Worm (Caenorhabditis elegans) whole organism, L1 larva: ENCODE data around the gene lon-1.

Experiments
- C16A3.4 ChIP-seq: fragments of 150-350 bp; optimal IDR thresholded peaks from 2 replicates; lab custom pipeline; 2014; ENCODE audit warnings: missing biosample characterization, missing genetic modification characterization
- C34B4.2 ChIP-seq: sonication (generic microtip); optimal IDR thresholded peaks from 2 replicates; lab custom pipeline; 2017; ENCODE audit warnings: mild to moderate bottlenecking, missing genetic modification characterization, missing compliant biosample characterization
- aha-1 ChIP-seq: fragments of 150-350 bp; optimal IDR thresholded peaks from 2 replicates; lab custom pipeline; 2014; ENCODE audit warnings: missing biosample characterization, missing genetic modification characterization
- alr-1 ChIP-seq: fragments of 200-800 bp; sonication (Bioruptor generic); optimal IDR thresholded peaks from 2 replicates; lab custom pipeline; 2018; ENCODE audit warnings: borderline replicate concordance, mild to moderate bottlenecking, missing genetic modification characterization, missing compliant biosample characterization
- ama-1 ChIP-seq: fragments of 150-350 bp; optimal IDR thresholded peaks from 2 replicates; lab custom pipeline; 2014
- blmp-1 ChIP-seq: fragments of 150-350 bp; optimal IDR thresholded peaks from 2 replicates; lab custom pipeline; 2014; ENCODE audit warnings: missing biosample characterization, missing genetic modification characterization
- ceh-63 ChIP-seq: fragments of 200-800 bp; sonication (Bioruptor generic); optimal IDR thresholded peaks from 2 replicates; lab custom pipeline; 2018; ENCODE audit warnings: mild to moderate bottlenecking, missing genetic modification characterization, missing compliant biosample characterization
- ceh-8 ChIP-seq: fragments of 200-800 bp; sonication (Bioruptor generic); optimal IDR thresholded peaks from 2 replicates; lab custom pipeline; 2018; ENCODE audit warnings: mild to moderate bottlenecking, missing genetic modification characterization, moderate library complexity, missing compliant biosample characterization
- ceh-88 ChIP-seq: fragments of 200-800 bp; sonication (Bioruptor generic); IDR thresholded peaks from 2 replicates; pipeline ENCODE4 v1.3.6; 2022; ENCODE audit warnings: missing genetic modification characterization, missing compliant biosample characterization
- efl-3 ChIP-seq: fragments of 200-800 bp; sonication (Bioruptor generic); optimal IDR thresholded peaks from 2 replicates; lab custom pipeline; 2018; ENCODE audit warnings: mild to moderate bottlenecking, missing genetic modification characterization, missing compliant biosample characterization
- egl-13 ChIP-seq: sonication (generic microtip); optimal IDR thresholded peaks from 2 replicates; lab custom pipeline; 2016; ENCODE audit warnings: missing genotype, missing genetic modification reagents, missing genetic modification characterization, missing compliant biosample characterization
- egl-27 ChIP-seq, 2 experiments: fragments of 150-350 bp in 1 of 2; sonication (generic microtip); optimal IDR thresholded peaks; 3 replicates each; lab custom pipeline; 2017 to 2018; ENCODE audit warnings: missing biosample characterization in 2 of 2, missing genetic modification characterization in 2 of 2, missing genetic modification reagents in 2 of 2
- elt-3 ChIP-seq, 6 experiments: fragments of 150-350 bp in 1 of 6; sonication (generic microtip); optimal IDR thresholded peaks; 2 replicates each; lab custom pipeline; 2017 to 2018; ENCODE audit warnings: missing biosample characterization in 6 of 6, missing genetic modification characterization in 6 of 6, inconsistent platforms in 1 of 6
- fkh-4 ChIP-seq: sonication (generic microtip); optimal IDR thresholded peaks from 2 replicates; lab custom pipeline; 2016; ENCODE audit warnings: missing compliant biosample characterization, missing genetic modification characterization, borderline replicate concordance
- fkh-8 ChIP-seq: sonication (generic microtip); optimal IDR thresholded peaks from 2 replicates; lab custom pipeline; 2016; ENCODE audit warnings: mild to moderate bottlenecking, missing genetic modification characterization, missing compliant biosample characterization
- grh-1 ChIP-seq: fragments of 200-800 bp; sonication (Bioruptor generic); IDR thresholded peaks from 2 replicates; pipeline ENCODE4 v1.3.6; 2022; ENCODE audit warnings: missing genetic modification reagents, missing genetic modification characterization, missing compliant biosample characterization
- hlh-17 ChIP-seq: fragments of 200-800 bp; sonication (Bioruptor generic); optimal IDR thresholded peaks from 2 replicates; lab custom pipeline; 2018; ENCODE audit warnings: missing genetic modification characterization, mild to moderate bottlenecking, missing compliant biosample characterization, moderate library complexity, borderline replicate concordance
- lin-14 ChIP-seq: fragments of 200-800 bp; sonication (Bioruptor generic); optimal IDR thresholded peaks from 2 replicates; lab custom pipeline; 2018; ENCODE audit warnings: mild to moderate bottlenecking, missing genetic modification characterization, moderate library complexity, missing compliant biosample characterization
- lin-15B ChIP-seq: fragments of 150-350 bp; sonication (generic microtip); optimal IDR thresholded peaks from 3 replicates; lab custom pipeline; 2014; ENCODE audit warnings: missing biosample characterization, missing genetic modification characterization
- lin-39 ChIP-seq: fragments of 150-350 bp; optimal IDR thresholded peaks from 2 replicates; lab custom pipeline; 2014; ENCODE audit warnings: missing biosample characterization, missing genetic modification reagents, missing genetic modification characterization
- lsy-2 ChIP-seq, 2 experiments: fragments of 150-350 bp; optimal IDR thresholded peaks; 2 replicates each; lab custom pipeline; 2014; ENCODE audit warnings: missing biosample characterization in 2 of 2, missing genetic modification characterization in 2 of 2
- mab-9 ChIP-seq: fragments of 200-800 bp; sonication (Bioruptor generic); IDR thresholded peaks from 2 replicates; pipeline ENCODE4 v1.3.6; 2022; ENCODE audit warnings: missing genetic modification reagents, missing genetic modification characterization, missing compliant biosample characterization
- mdl-1 ChIP-seq, 2 experiments: fragments of 150-350 bp; optimal IDR thresholded peaks; 2 replicates each; lab custom pipeline; 2014 to 2017; ENCODE audit warnings: missing biosample characterization in 2 of 2, missing genetic modification characterization in 2 of 2, inconsistent platforms in 1 of 2
- nhr-11 ChIP-seq: fragments of 150-350 bp; optimal IDR thresholded peaks from 2 replicates; lab custom pipeline; 2014; ENCODE audit warnings: missing biosample characterization, missing genetic modification characterization
- nhr-12 ChIP-seq: sonication (generic microtip); optimal IDR thresholded peaks from 2 replicates; lab custom pipeline; 2017; ENCODE audit warnings: missing biosample characterization, missing genetic modification characterization
- nhr-19 ChIP-seq: fragments of 200-800 bp; sonication (Bioruptor generic); conservative IDR thresholded peaks from 2 replicates; pipeline ENCODE4 v1.3.6; 2022; ENCODE audit warnings: missing genetic modification characterization, missing compliant biosample characterization
- nhr-20 ChIP-seq: sonication (generic microtip); optimal IDR thresholded peaks from 2 replicates; lab custom pipeline; 2016; ENCODE audit warnings: mild to moderate bottlenecking, missing genetic modification characterization, missing compliant biosample characterization
- nhr-28 ChIP-seq: fragments of 150-350 bp; optimal IDR thresholded peaks from 2 replicates; lab custom pipeline; 2014; ENCODE audit warnings: missing biosample characterization, missing genetic modification characterization
- nhr-76 ChIP-seq: sonication (generic microtip); optimal IDR thresholded peaks from 2 replicates; lab custom pipeline; 2017; ENCODE audit warnings: missing biosample characterization, missing genetic modification characterization
- nhr-77 ChIP-seq: fragments of 150-350 bp; optimal IDR thresholded peaks from 2 replicates; lab custom pipeline; 2014; ENCODE audit warnings: missing biosample characterization, missing genetic modification characterization
- nhr-90 ChIP-seq: sonication (generic microtip); optimal IDR thresholded peaks from 2 replicates; lab custom pipeline; 2016; ENCODE audit warnings: mild to moderate bottlenecking, missing genetic modification characterization, missing compliant biosample characterization; ENCODE audit not compliant: poor library complexity
- pag-3 ChIP-seq: sonication (generic microtip); optimal IDR thresholded peaks from 2 replicates; lab custom pipeline; 2017; ENCODE audit warnings: missing genetic modification characterization, mild to moderate bottlenecking, missing compliant biosample characterization, antibody characterized with exemption, borderline replicate concordance; ENCODE audit not compliant: insufficient read depth
- pax-3 ChIP-seq: fragments of 200-800 bp; sonication (Bioruptor generic); optimal IDR thresholded peaks from 2 replicates; lab custom pipeline; 2018; ENCODE audit warnings: mild to moderate bottlenecking, missing genetic modification characterization, moderate library complexity, missing compliant biosample characterization
- pqm-1 ChIP-seq: sonication (generic microtip); optimal IDR thresholded peaks from 3 replicates; lab custom pipeline; 2017; ENCODE audit warnings: missing biosample characterization, missing genetic modification characterization
- rnt-1 ChIP-seq: sonication (generic microtip); optimal IDR thresholded peaks from 2 replicates; lab custom pipeline; 2016; ENCODE audit warnings: mild to moderate bottlenecking, missing genetic modification characterization, moderate library complexity, missing compliant biosample characterization
- skn-1 ChIP-seq: fragments of 150-350 bp; optimal IDR thresholded peaks from 2 replicates; lab custom pipeline; 2014; ENCODE audit warnings: missing biosample characterization, missing genetic modification characterization
- snu-23 ChIP-seq: sonication (generic microtip); optimal IDR thresholded peaks from 2 replicates; lab custom pipeline; 2016; ENCODE audit warnings: missing genetic modification characterization, missing compliant biosample characterization
- sox-4 ChIP-seq: sonication (generic microtip); optimal IDR thresholded peaks from 2 replicates; lab custom pipeline; 2016; ENCODE audit warnings: missing genetic modification characterization, missing compliant biosample characterization
- sptf-1 ChIP-seq: fragments of 150-350 bp; optimal IDR thresholded peaks from 2 replicates; lab custom pipeline; 2014; ENCODE audit warnings: missing biosample characterization, missing genetic modification characterization
- swsn-7 ChIP-seq: sonication (generic microtip); optimal IDR thresholded peaks from 2 replicates; lab custom pipeline; 2016; ENCODE audit warnings: missing genetic modification characterization, missing compliant biosample characterization
- tbx-2 ChIP-seq: sonication (generic microtip); optimal IDR thresholded peaks from 2 replicates; lab custom pipeline; 2016; ENCODE audit warnings: missing genetic modification characterization, missing compliant biosample characterization
- unc-130 ChIP-seq: fragments of 150-350 bp; optimal IDR thresholded peaks from 2 replicates; lab custom pipeline; 2017; ENCODE audit warnings: missing biosample characterization, missing genetic modification characterization, inconsistent platforms
- unc-30 ChIP-seq: sonication (generic microtip); optimal IDR thresholded peaks from 2 replicates; lab custom pipeline; 2017; ENCODE audit warnings: missing biosample characterization, missing genetic modification characterization
- unc-62 ChIP-seq: fragments of 150-350 bp; optimal IDR thresholded peaks from 2 replicates; lab custom pipeline; 2014; ENCODE audit warnings: missing biosample characterization, missing genetic modification reagents, missing genetic modification characterization
- unc-98 ChIP-seq: fragments of 200-800 bp; sonication (Bioruptor generic); IDR thresholded peaks from 2 replicates; pipeline ENCODE4 v1.3.6; 2022; ENCODE audit warnings: missing genetic modification characterization, missing compliant biosample characterization
- zip-4 ChIP-seq: fragments of 200-800 bp; sonication (Bioruptor generic); optimal IDR thresholded peaks from 2 replicates; lab custom pipeline; 2018; ENCODE audit warnings: mild to moderate bottlenecking, missing genetic modification characterization, moderate library complexity, missing compliant biosample characterization
- ztf-11 ChIP-seq, 2 experiments: sonication (generic microtip); optimal IDR thresholded peaks; 2 replicates each; lab custom pipeline; 2016 to 2017; ENCODE audit warnings: missing genetic modification characterization in 2 of 2, missing biosample characterization in 1 of 2, missing compliant biosample characterization in 1 of 2

Gene lon-1

DNA sequence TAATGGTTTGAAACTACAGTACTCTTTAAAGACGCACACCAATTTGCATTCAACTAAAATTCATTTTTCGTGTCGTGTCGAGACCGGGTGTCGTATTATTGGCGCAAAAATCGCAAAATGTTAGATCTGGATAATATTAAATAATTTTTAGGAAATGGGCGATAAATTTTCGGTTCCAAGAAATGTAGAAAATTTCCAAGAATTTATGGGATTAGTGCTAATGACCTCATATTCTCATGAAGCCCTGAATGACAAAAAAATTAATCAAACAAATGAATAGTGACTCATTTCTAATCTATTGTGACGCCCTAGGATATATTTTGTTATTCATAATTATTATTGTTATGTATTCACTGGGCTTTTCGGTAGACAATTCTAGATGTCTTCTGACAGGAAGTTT is 26.5 kb downstream of the lon-1 start (continued):
- TF ChIP-seq nhr-76 (tag; lab: Kevin White, UChicago) (no peak), ceh-8 (GFP tag; lab: Kevin White, UChicago) (peak; percentile 39), ama-1 (lab: Kevin White, UChicago) (no peak), sox-4 (tag; lab: Kevin White, UChicago) (peak; percentile 80), nhr-12 (tag; lab: Kevin White, UChicago) (no peak), lin-14 (GFP tag; lab: Kevin White, UChicago) (peak; percentile 17)

DNA sequence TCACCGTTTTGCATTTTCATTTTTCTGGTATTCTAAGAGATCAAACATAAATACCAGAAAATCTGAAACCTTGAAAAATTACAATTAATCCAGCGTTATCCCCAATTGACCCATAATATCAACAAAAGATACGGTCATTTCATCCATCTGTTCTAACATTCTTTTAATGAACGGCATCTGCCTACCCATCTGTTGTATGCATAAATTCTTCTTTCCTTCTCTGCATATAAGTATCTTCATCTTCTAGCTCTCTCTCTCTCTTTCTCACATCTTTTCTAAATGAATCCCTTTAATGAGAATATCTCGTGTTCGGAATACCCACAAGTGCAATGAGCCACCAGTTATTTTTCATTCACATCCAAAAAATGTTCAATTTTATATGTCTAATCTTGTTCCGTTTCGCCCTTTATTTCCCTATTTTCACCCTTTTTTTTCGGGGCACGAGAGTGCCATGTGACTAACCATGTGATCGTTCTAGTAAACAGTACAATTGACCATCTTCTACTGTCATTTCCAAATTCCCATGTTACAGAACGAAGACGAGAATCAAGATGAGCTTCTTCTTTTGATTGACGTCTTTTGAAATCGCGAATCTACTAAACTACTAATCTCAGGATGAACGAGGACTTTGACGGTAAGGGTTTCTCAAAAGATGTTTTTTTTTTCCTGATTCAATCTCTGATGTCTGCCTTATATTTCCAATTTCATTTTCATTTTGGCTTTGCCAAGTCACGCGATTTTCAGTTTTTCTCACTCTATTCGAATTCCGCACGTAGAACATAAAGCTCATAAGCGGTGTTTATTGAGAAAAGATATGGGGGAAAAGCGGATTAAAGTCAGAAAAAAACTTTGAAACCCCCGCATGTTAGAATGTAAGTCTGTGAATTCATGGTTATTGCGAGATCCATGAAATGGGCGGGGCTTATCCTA is 27.3 kb downstream of the lon-1 start, which contains the start of gene R02F2.1:
Gene R02F2.1 (plus strand): TSS at position 528 of the 930 bp plus-strand sequence.
- no peak for TF ChIP-seq unc-98 (GFP tag; lab: Robert Waterston, UW)
- TF ChIP-seq pag-3: no peak
- peak; percentile 63 for TF ChIP-seq lin-14 (GFP tag; lab: Kevin White, UChicago)
- TF ChIP-seq pax-3: no peak
- TF ChIP-seq skn-1 (tag; lab: Kevin White, UChicago): peak; percentile 16
- no peak for TF ChIP-seq nhr-77 (tag; lab: Kevin White, UChicago)
- no peak for TF ChIP-seq unc-62 (GFP tag; lab: Kevin White, UChicago)
- no peak for TF ChIP-seq alr-1 (tag; lab: Kevin White, UChicago)
- TF ChIP-seq swsn-7 (tag; lab: Kevin White, UChicago): no peak
- no peak for TF ChIP-seq zip-4 (GFP tag; lab: Kevin White, UChicago)
- peak; percentile 44 for TF ChIP-seq sox-4 (tag; lab: Kevin White, UChicago)
- peak; percentile 7 to 45 for TF ChIP-seq lsy-2 (tag; optimal IDR thresholded peaks at IDR 0.05; lab: Kevin White, UChicago)
- TF ChIP-seq sptf-1 (tag; lab: Kevin White, UChicago): no peak
- no peak for TF ChIP-seq aha-1
- TF ChIP-seq nhr-11 (tag; lab: Kevin White, UChicago): no peak
- TF ChIP-seq nhr-76 (tag; lab: Kevin White, UChicago): no peak
- TF ChIP-seq nhr-19: peak; percentile 52
- no peak for TF ChIP-seq grh-1 (GFP tag; lab: Robert Waterston, UW)
- peak; percentile 24 for TF ChIP-seq C16A3.4 (tag; lab: Kevin White, UChicago)
- TF ChIP-seq snu-23 (GFP tag; lab: Kevin White, UChicago): peak; percentile 78
- TF ChIP-seq hlh-17 (GFP tag; lab: Kevin White, UChicago): no peak
- TF ChIP-seq tbx-2 (tag; lab: Kevin White, UChicago): peak; percentile 38
- no peak for TF ChIP-seq ceh-88 (GFP tag; lab: Robert Waterston, UW)
- TF ChIP-seq mdl-1 (tag; optimal IDR thresholded peaks at IDR 0.05; lab: Kevin White, UChicago): peak in 1 of 2 experiments; percentile 84
- TF ChIP-seq unc-130: peak; percentile 21
- TF ChIP-seq efl-3 (GFP tag; lab: Kevin White, UChicago): no peak
- TF ChIP-seq fkh-8 (tag; lab: Kevin White, UChicago): peak; percentile 69
- no peak for TF ChIP-seq mab-9 (GFP tag; lab: Robert Waterston, UW)
- no peak for TF ChIP-seq pqm-1 (tag; lab: Kevin White, UChicago)
- no peak for TF ChIP-seq rnt-1
- peak; percentile 66 for TF ChIP-seq nhr-90
- no peak for TF ChIP-seq ceh-8 (GFP tag; lab: Kevin White, UChicago)
- no peak for TF ChIP-seq ceh-63 (GFP tag; lab: Kevin White, UChicago)
- TF ChIP-seq nhr-28 (tag; lab: Kevin White, UChicago): no peak
- no peak for TF ChIP-seq egl-13 (tag; lab: Kevin White, UChicago)
- TF ChIP-seq nhr-20 (tag; lab: Kevin White, UChicago): peak; percentile 76
- no peak for TF ChIP-seq C34B4.2 (tag; lab: Kevin White, UChicago)
- no peak for TF ChIP-seq lin-39 (tag; lab: Kevin White, UChicago)
- TF ChIP-seq fkh-4 (tag; lab: Kevin White, UChicago): no peak
- no peak for TF ChIP-seq lin-15B
- TF ChIP-seq unc-30 (tag; lab: Kevin White, UChicago): no peak
- TF ChIP-seq egl-27 (tag; optimal IDR thresholded peaks at IDR 0.05; lab: Kevin White, UChicago): no peak
- TF ChIP-seq elt-3 (tag; optimal IDR thresholded peaks at IDR 0.05; lab: Kevin White, UChicago): peak in 2 of 6 experiments; percentile 19 to 58
- TF ChIP-seq ztf-11 (tag; optimal IDR thresholded peaks at IDR 0.05; lab: Kevin White, UChicago): peak in 1 of 2 experiments; percentile 14
- peak; percentile 60 for TF ChIP-seq blmp-1 (tag; lab: Kevin White, UChicago)
